Worm (Caenorhabditis elegans) whole organism, late embryonic: ENCODE results near the gene sox-2.

Experiments
- ahr-1 ChIP-seq: sonication (generic microtip); optimal IDR thresholded peaks from 2 replicates; lab custom pipeline; 2016; ENCODE audit warnings: missing genetic modification characterization, missing compliant biosample characterization
- fkh-10 ChIP-seq: fragments of 150-350 bp; optimal IDR thresholded peaks from 2 replicates; lab custom pipeline; 2014; ENCODE audit warnings: missing biosample characterization, missing genetic modification reagents, missing genetic modification characterization
- pat-9 ChIP-seq: fragments of 200-800 bp; sonication (Bioruptor generic); optimal IDR thresholded peaks from 2 replicates; lab custom pipeline; 2018; ENCODE audit warnings: mild to moderate bottlenecking, missing genetic modification characterization, moderate library complexity, missing compliant biosample characterization
- pros-1 ChIP-seq: fragments of 150-350 bp; optimal IDR thresholded peaks from 2 replicates; lab custom pipeline; 2014; ENCODE audit warnings: missing biosample characterization, missing genetic modification reagents, missing genetic modification characterization
- tbx-2 ChIP-seq: sonication (generic microtip); optimal IDR thresholded peaks from 2 replicates; lab custom pipeline; 2016; ENCODE audit warnings: missing genetic modification characterization, missing compliant biosample characterization
- unc-86 ChIP-seq: sonication (generic microtip); optimal IDR thresholded peaks from 2 replicates; lab custom pipeline; 2016; ENCODE audit warnings: missing genetic modification characterization, missing compliant biosample characterization

DNA sequence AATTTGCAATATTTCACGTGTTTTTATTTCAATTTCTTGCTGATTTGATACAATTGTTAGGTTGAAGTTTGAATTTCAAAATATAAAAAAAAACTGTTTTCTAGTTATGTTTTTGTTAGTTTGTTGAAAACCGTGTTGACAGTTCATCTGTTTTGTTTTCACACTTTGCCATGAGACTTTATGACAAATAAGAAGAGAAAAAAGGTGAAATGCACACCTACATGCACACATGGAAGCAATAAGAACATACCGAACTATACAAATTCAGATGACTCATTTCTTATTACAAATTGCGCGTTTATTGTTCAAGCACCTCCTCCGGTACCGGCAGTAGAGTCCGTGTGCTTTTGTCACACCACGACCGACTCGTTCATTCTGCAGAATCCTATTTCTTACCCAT lies 43.0 kb downstream of the sox-2 start, which contains the start of gene C10A4.9:
- TF ChIP-seq unc-86 (no peak), pros-1 (tag; lab: Kevin White, UChicago) (no peak), tbx-2 (tag; lab: Kevin White, UChicago) (no peak), fkh-10 (no peak), pat-9 (tag; lab: Kevin White, UChicago) (no peak), ahr-1 (tag; lab: Kevin White, UChicago) (no peak)
